Worm (Caenorhabditis elegans): ENCODE data around the gene F35H12.6.

DNA sequence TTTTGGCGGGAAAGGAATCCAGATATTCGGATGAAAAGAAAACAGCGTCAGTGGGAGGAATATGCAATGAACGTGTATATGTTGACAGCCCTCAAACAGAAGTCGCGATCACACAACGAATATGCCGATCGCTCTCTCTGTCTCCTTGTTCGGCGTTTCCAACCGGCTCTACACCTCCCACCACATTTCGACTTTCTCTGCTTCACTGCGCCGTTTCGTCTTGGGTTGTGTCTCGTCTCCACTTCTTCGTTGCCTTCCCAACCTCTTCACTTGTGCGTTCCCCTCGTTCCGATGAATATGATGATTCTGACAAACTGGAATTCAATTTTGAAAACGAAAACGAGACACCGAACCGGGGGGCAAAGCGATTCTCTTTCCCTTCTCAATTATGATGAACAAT, 15.1 kb upstream of the F35H12.6 start, which contains the start of gene mab-7:
- no peak for TF ChIP-seq nfya-1 (tag; optimal IDR thresholded peaks at IDR 0.05)
- TF ChIP-seq K09A11.1 (tag; optimal IDR thresholded peaks at IDR 0.05; ENCODE audit: insufficient read depth) = no peak
- TF ChIP-seq hlh-15 (tag; optimal IDR thresholded peaks at IDR 0.05) = no peak
- no peak for TF ChIP-seq F13H6.1 (tag; optimal IDR thresholded peaks at IDR 0.05)
- TF ChIP-seq fkh-10 (GFP tag; optimal IDR thresholded peaks at IDR 0.05) = no peak
- no peak for TF ChIP-seq ceh-6 (GFP tag; optimal IDR thresholded peaks at IDR 0.05)
- TF ChIP-seq pat-9 (tag; optimal IDR thresholded peaks at IDR 0.05) = no peak
